Worm (Caenorhabditis elegans) whole organism, L4 larva: ENCODE results near the gene jkk-1.

ENCODE experiments used
- D1046.2 ChIP-seq: fragments of 200-800 bp; sonication (Bioruptor generic); IDR thresholded peaks from 2 replicates; pipeline ENCODE4 v1.3.6; 2022; ENCODE audit warnings: missing genetic modification characterization, missing compliant biosample characterization
- F10B5.3 ChIP-seq: sonication (generic microtip); optimal IDR thresholded peaks from 2 replicates; lab custom pipeline; 2016; ENCODE audit warnings: mild to moderate bottlenecking, missing genetic modification characterization, missing compliant biosample characterization
- R02D3.7 ChIP-seq: fragments of 150-350 bp; sonication (generic microtip); optimal IDR thresholded peaks from 3 replicates; lab custom pipeline; 2014; ENCODE audit warnings: missing biosample characterization, missing genetic modification characterization
- T26A8.4 ChIP-seq: fragments of 200-800 bp; sonication (Bioruptor generic); IDR thresholded peaks from 2 replicates; pipeline ENCODE4 v1.3.6; 2022; ENCODE audit warnings: missing genetic modification characterization, missing compliant biosample characterization
- Y105C5A.15 ChIP-seq: fragments of 200-800 bp; sonication (Bioruptor generic); IDR thresholded peaks from 2 replicates; pipeline ENCODE4 v1.3.6; 2022; ENCODE audit warnings: missing genetic modification characterization, missing compliant biosample characterization
- Y48G9A.11 ChIP-seq: fragments of 200-800 bp; sonication (Bioruptor generic); IDR thresholded peaks from 2 replicates; pipeline ENCODE4 v1.3.6; 2022; ENCODE audit warnings: missing genetic modification reagents, missing genetic modification characterization, missing compliant biosample characterization
- Y75B8A.6 ChIP-seq: fragments of 200-800 bp; sonication (Bioruptor generic); IDR thresholded peaks from 2 replicates; pipeline ENCODE4 v1.3.6; 2022; ENCODE audit warnings: missing genetic modification reagents, missing genetic modification characterization, missing compliant biosample characterization
- aha-1 ChIP-seq: fragments of 150-350 bp; peaks from one replicate; lab custom pipeline; 2014; ENCODE audit warnings: missing biosample characterization, missing genetic modification characterization
- aly-2 ChIP-seq: sonication (generic microtip); optimal IDR thresholded peaks from 2 replicates; lab custom pipeline; 2018; ENCODE audit warnings: missing biosample characterization, missing genetic modification characterization
- ceh-20 ChIP-seq: fragments of 200-800 bp; sonication (Bioruptor generic); IDR thresholded peaks from 2 replicates; pipeline ENCODE4 v1.3.6; 2022; ENCODE audit warnings: missing genetic modification reagents, missing genetic modification characterization, missing compliant biosample characterization
- ceh-32 ChIP-seq: sonication (generic microtip); optimal IDR thresholded peaks from 2 replicates; lab custom pipeline; 2016; ENCODE audit warnings: mild to moderate bottlenecking, missing genetic modification characterization, missing compliant biosample characterization; ENCODE audit not compliant: poor library complexity
- ceh-62 ChIP-seq: sonication (generic microtip); optimal IDR thresholded peaks from 2 replicates; lab custom pipeline; 2017; ENCODE audit warnings: missing biosample characterization, missing genetic modification characterization
- cey-2 ChIP-seq: sonication (generic microtip); optimal IDR thresholded peaks from 3 replicates; lab custom pipeline; 2017; ENCODE audit warnings: missing genetic modification characterization, mild to moderate bottlenecking, missing compliant biosample characterization, antibody characterized with exemption, borderline replicate concordance; ENCODE audit not compliant: insufficient read depth
- daf-12 ChIP-seq: fragments of 150-350 bp; optimal IDR thresholded peaks from 2 replicates; lab custom pipeline; 2014; ENCODE audit warnings: missing biosample characterization, missing genetic modification reagents, missing genetic modification characterization
- daf-16 ChIP-seq, 3 experiments: sonication (generic microtip); optimal IDR thresholded peaks; 2 replicates each; lab custom pipeline; 2016 to 2017; ENCODE audit warnings: missing genetic modification characterization in 3 of 3, missing genetic modification reagents in 3 of 3, mild to moderate bottlenecking in 2 of 3, missing compliant biosample characterization in 2 of 3, missing biosample characterization in 1 of 3, moderate library complexity in 1 of 3
- dmd-6 ChIP-seq: fragments of 200-800 bp; sonication (Bioruptor generic); IDR thresholded peaks from 2 replicates; pipeline ENCODE4 v1.3.6; 2022; ENCODE audit warnings: missing genetic modification reagents, missing genetic modification characterization, missing compliant biosample characterization
- dmd-8 ChIP-seq: fragments of 200-800 bp; sonication (Bioruptor generic); IDR thresholded peaks from 2 replicates; pipeline ENCODE4 v1.3.6; 2022; ENCODE audit warnings: missing genetic modification characterization, missing compliant biosample characterization
- dmd-9 ChIP-seq: fragments of 200-800 bp; sonication (Bioruptor generic); IDR thresholded peaks from 2 replicates; pipeline ENCODE4 v1.3.6; 2022; ENCODE audit warnings: missing genetic modification reagents, missing genetic modification characterization, missing compliant biosample characterization
- dve-1 ChIP-seq: sonication (generic microtip); optimal IDR thresholded peaks from 2 replicates; lab custom pipeline; 2017; ENCODE audit warnings: antibody characterized with exemption, mild to moderate bottlenecking, missing genetic modification characterization, missing compliant biosample characterization; ENCODE audit not compliant: insufficient read depth
- egl-27 ChIP-seq: sonication (generic microtip); optimal IDR thresholded peaks from 3 replicates; lab custom pipeline; 2017; ENCODE audit warnings: missing biosample characterization, missing genetic modification reagents, missing genetic modification characterization
- hif-1 ChIP-seq, 2 experiments: sonication (generic microtip); optimal IDR thresholded peaks; 2 replicates each; lab custom pipeline; 2016 to 2017; ENCODE audit warnings: missing compliant biosample characterization in 2 of 2, missing genetic modification characterization in 2 of 2, missing genetic modification reagents in 2 of 2, missing genotype in 2 of 2, mild to moderate bottlenecking in 1 of 2
- hlh-11 ChIP-seq: fragments of 200-800 bp; sonication (Bioruptor generic); optimal IDR thresholded peaks from 2 replicates; lab custom pipeline; 2018; ENCODE audit warnings: mild to moderate bottlenecking, missing genetic modification characterization, missing compliant biosample characterization
- hlh-30 ChIP-seq: sonication (generic microtip); optimal IDR thresholded peaks from 2 replicates; lab custom pipeline; 2017; ENCODE audit warnings: antibody characterized with exemption, mild to moderate bottlenecking, missing genetic modification characterization, missing compliant biosample characterization; ENCODE audit not compliant: insufficient read depth
- lin-13 ChIP-seq: fragments of 150-350 bp; optimal IDR thresholded peaks from 2 replicates; lab custom pipeline; 2014; ENCODE audit warnings: missing biosample characterization, missing genetic modification reagents, missing genetic modification characterization
- lin-29 ChIP-seq: fragments of 200-800 bp; sonication (Bioruptor generic); IDR thresholded peaks from 2 replicates; pipeline ENCODE4 v1.3.6; 2022; ENCODE audit warnings: missing genetic modification reagents, missing genetic modification characterization, missing compliant biosample characterization
- lin-39 ChIP-seq: fragments of 150-350 bp; optimal IDR thresholded peaks from 2 replicates; lab custom pipeline; 2014; ENCODE audit warnings: missing biosample characterization, missing genetic modification reagents, missing genetic modification characterization
- lsy-2 ChIP-seq, 2 experiments: fragments of 150-350 bp in 1 of 2; sonication (generic microtip) in 1 of 2; optimal IDR thresholded peaks; 2 replicates each; lab custom pipeline; 2014 to 2017; ENCODE audit warnings: missing biosample characterization in 2 of 2, missing genetic modification characterization in 2 of 2
- madf-9 ChIP-seq: fragments of 200-800 bp; sonication (Bioruptor generic); conservative IDR thresholded peaks from 2 replicates; pipeline ENCODE4 v1.3.6; 2022; ENCODE audit warnings: missing genetic modification reagents, missing genetic modification characterization, missing compliant biosample characterization
- mdl-1 ChIP-seq, 2 experiments: fragments of 150-350 bp in 1 of 2; sonication (generic microtip) in 1 of 2; optimal IDR thresholded peaks; 2 replicates each; lab custom pipeline; 2014 to 2017; ENCODE audit warnings: missing biosample characterization in 2 of 2, missing genetic modification characterization in 2 of 2
- mdt-29 ChIP-seq: fragments of 200-800 bp; sonication (Bioruptor generic); IDR thresholded peaks from 2 replicates; pipeline ENCODE4 v1.3.6; 2022; ENCODE audit warnings: missing genetic modification reagents, missing genetic modification characterization, missing compliant biosample characterization
- mep-1 ChIP-seq: fragments of 150-350 bp; sonication (generic microtip); optimal IDR thresholded peaks from 3 replicates; lab custom pipeline; 2014; ENCODE audit warnings: missing biosample characterization, missing genetic modification characterization
- mxl-2 ChIP-seq: fragments of 200-800 bp; sonication (Bioruptor generic); conservative IDR thresholded peaks from 2 replicates; pipeline ENCODE4 v1.3.6; 2022; ENCODE audit warnings: missing genetic modification reagents, missing genetic modification characterization, missing compliant biosample characterization
- mxl-3 ChIP-seq: fragments of 200-800 bp; sonication (Bioruptor generic); optimal IDR thresholded peaks from 2 replicates; lab custom pipeline; 2018; ENCODE audit warnings: mild to moderate bottlenecking, missing genetic modification characterization, missing compliant biosample characterization
- nhr-28 ChIP-seq: fragments of 150-350 bp; optimal IDR thresholded peaks from 2 replicates; lab custom pipeline; 2014; ENCODE audit warnings: missing biosample characterization, missing genetic modification characterization
- nhr-48 ChIP-seq: sonication (generic microtip); optimal IDR thresholded peaks from 2 replicates; lab custom pipeline; 2016; ENCODE audit warnings: mild to moderate bottlenecking, missing genetic modification characterization, missing compliant biosample characterization
- pha-4 ChIP-seq, 2 experiments: fragments of 150-350 bp in 1 of 2; fragments of 200-800 bp in 1 of 2; sonication (Bioruptor generic) in 1 of 2; IDR thresholded peaks in 1 of 2; optimal IDR thresholded peaks in 1 of 2; 2 replicates each; pipeline versions ENCODE4 v1.3.6 to Lab custom; 2014 to 2022; ENCODE audit warnings: missing genetic modification characterization in 2 of 2, missing genetic modification reagents in 2 of 2, missing biosample characterization in 1 of 2, missing compliant biosample characterization in 1 of 2
- rbr-2 ChIP-seq: sonication (generic microtip); optimal IDR thresholded peaks from 2 replicates; lab custom pipeline; 2016; ENCODE audit warnings: missing genotype, missing genetic modification characterization, missing compliant biosample characterization
- saeg-2 ChIP-seq: fragments of 200-800 bp; sonication (Bioruptor generic); IDR thresholded peaks from 2 replicates; pipeline ENCODE4 v1.3.6; 2022; ENCODE audit warnings: missing genetic modification reagents, missing genetic modification characterization, missing compliant biosample characterization
- snpc-4 ChIP-seq: fragments of 150-350 bp; optimal IDR thresholded peaks from 2 replicates; lab custom pipeline; 2014; ENCODE audit warnings: missing biosample characterization, missing genetic modification characterization
- spr-1 ChIP-seq: sonication (generic microtip); optimal IDR thresholded peaks from 2 replicates; lab custom pipeline; 2016; ENCODE audit warnings: mild to moderate bottlenecking, missing genetic modification characterization, missing compliant biosample characterization
- spr-3 ChIP-seq: fragments of 200-800 bp; sonication (Bioruptor generic); optimal IDR thresholded peaks from 2 replicates; lab custom pipeline; 2018; ENCODE audit warnings: mild to moderate bottlenecking, missing genetic modification characterization, missing compliant biosample characterization
- zfp-2 ChIP-seq: sonication (generic microtip); optimal IDR thresholded peaks from 2 replicates; lab custom pipeline; 2016; ENCODE audit warnings: mild to moderate bottlenecking, missing genetic modification characterization, missing compliant biosample characterization
- zip-2 ChIP-seq: fragments of 150-350 bp; optimal IDR thresholded peaks from 2 replicates; lab custom pipeline; 2014; ENCODE audit warnings: missing biosample characterization, missing genetic modification characterization
- ztf-11 ChIP-seq: fragments of 150-350 bp; optimal IDR thresholded peaks from 2 replicates; lab custom pipeline; 2014; ENCODE audit warnings: missing biosample characterization, missing genetic modification characterization
- ztf-7 ChIP-seq: fragments of 150-350 bp; optimal IDR thresholded peaks from 2 replicates; lab custom pipeline; 2014; ENCODE audit warnings: missing biosample characterization, missing genetic modification characterization

Gene jkk-1

ce11 chrX:5354022-5354876, 14.0 kb upstream of the jkk-1 start, which contains the start of gene pfn-2 (continued):
- TF ChIP-seq snpc-4 (tag; lab: Kevin White, UChicago) (no peak), nhr-48 (tag; lab: Kevin White, UChicago) (no peak), ceh-62 (tag; lab: Kevin White, UChicago) (no peak), spr-3 (no peak), Y75B8A.6 (no peak), aly-2 (tag; lab: Kevin White, UChicago) (no peak), mxl-3 (GFP tag; lab: Kevin White, UChicago) (peak; percentile 85), F10B5.3 (tag; lab: Kevin White, UChicago) (no peak), mxl-2 (GFP tag; lab: Robert Waterston, UW) (no peak), Y105C5A.15 (GFP tag; lab: Robert Waterston, UW) (no peak), dmd-8 (GFP tag; lab: Robert Waterston, UW) (no peak), daf-12 (tag; lab: Kevin White, UChicago) (no peak), rbr-2 (peak; percentile 47), cey-2 (tag; lab: Kevin White, UChicago) (no peak), saeg-2 (GFP tag; lab: Robert Waterston, UW) (no peak), zfp-2 (tag; lab: Kevin White, UChicago) (no peak), hlh-30 (tag; lab: Kevin White, UChicago) (no peak), lin-29 (GFP tag; lab: Robert Waterston, UW) (peak; percentile 40; the same call in 1 of the 2 replicates), nhr-28 (tag; lab: Kevin White, UChicago) (peak; percentile 38), R02D3.7 (tag; lab: Kevin White, UChicago) (no peak), D1046.2 (GFP tag; lab: Robert Waterston, UW) (no peak), dmd-9 (0 out of 2 replicates have a peak, but pooled peaks have one; percentile 32), dve-1 (tag; lab: Kevin White, UChicago) (peak; percentile 19), egl-27 (tag; lab: Kevin White, UChicago) (no peak), ceh-20 (GFP tag; lab: Robert Waterston, UW) (no peak), ztf-7 (tag; lab: Kevin White, UChicago) (no peak), dmd-6 (peak; percentile 40), spr-1 (tag; lab: Kevin White, UChicago) (no peak), mdt-29 (GFP tag; lab: Robert Waterston, UW) (no peak)

ce11 chrX:5355253-5355652, 13.0 kb upstream of the jkk-1 start:
- TF ChIP-seq zip-2 (tag; lab: Kevin White, UChicago) (no peak), mdt-29 (GFP tag; lab: Robert Waterston, UW) (peak; percentile 35; the same call in 1 of the 2 replicates), lin-39 (tag; lab: Kevin White, UChicago) (no peak), Y75B8A.6 (0 out of 2 replicates have a peak, but pooled peaks have one; percentile 30), hlh-11 (tag; lab: Kevin White, UChicago) (peak; percentile 68), lsy-2 (tag; optimal IDR thresholded peaks at IDR 0.05; lab: Kevin White, UChicago) (peak in 1 of 2 experiments; percentile 17), lin-13 (GFP tag; lab: Kevin White, UChicago) (peak; percentile 18), ceh-32 (no peak), ztf-11 (tag; lab: Kevin White, UChicago) (no peak), dmd-6 (peak; percentile 57), aha-1 (tag; lab: Kevin White, UChicago) (peak; percentile 100), mxl-3 (GFP tag; lab: Kevin White, UChicago) (no peak), madf-9 (no peak), daf-16 (GFP tag; optimal IDR thresholded peaks at IDR 0.05; lab: Kevin White, UChicago) (no peak), daf-16 (tag; optimal IDR thresholded peaks at IDR 0.05; lab: Kevin White, UChicago) (peak; percentile 97), hif-1 (tag; optimal IDR thresholded peaks at IDR 0.05; lab: Kevin White, UChicago) (peak; percentile 46 to 98), hlh-30 (tag; lab: Kevin White, UChicago) (peak; percentile 77), nhr-28 (tag; lab: Kevin White, UChicago) (peak; percentile 14), T26A8.4 (GFP tag; lab: Robert Waterston, UW) (0 out of 2 replicates have a peak, but pooled peaks have one; percentile 9), pha-4 (GFP tag; IDR thresholded peaks at IDR 0.05; lab: Robert Waterston, UW) (no peak), pha-4 (tag; optimal IDR thresholded peaks at IDR 0.05; lab: Kevin White, UChicago) (peak; percentile 44), dve-1 (tag; lab: Kevin White, UChicago) (peak; percentile 62), Y48G9A.11 (GFP tag; lab: Robert Waterston, UW) (no peak), mdl-1 (tag; optimal IDR thresholded peaks at IDR 0.05; lab: Kevin White, UChicago) (peak in 1 of 2 experiments; percentile 4), mep-1 (peak; percentile 45), Y105C5A.15 (GFP tag; lab: Robert Waterston, UW) (no peak)
- TF ChIP-seq, all 104 proteins: peak for 16
